Worm (Caenorhabditis elegans): Measurements from ENCODE around the gene Y53F4B.24.
"Not testable (repeated sequence)": the region's sequence is repeated elsewhere in the genome, so short reads cannot be mapped to it uniquely, and the experiment has no call there.

Gene Y53F4B.24

ce11 chrII:15174915-15175548 is 40.8 kb upstream of the Y53F4B.24 start, which contains the start of gene gst-31:
Gene gst-31 (minus strand): TSS chrII:15174965.
- TF ChIP-seq ceh-91 (GFP tag; IDR thresholded peaks at IDR 0.05) (no peak), ama-1 (optimal IDR thresholded peaks at IDR 0.05) (no peak), ama-1 (GFP tag; optimal IDR thresholded peaks at IDR 0.05) (no peak), attf-3 (GFP tag; conservative IDR thresholded peaks at IDR 0.05) (no peak), Y95B8A.8 (GFP tag; IDR thresholded peaks at IDR 0.05) (no peak), F39B2.1 (GFP tag; IDR thresholded peaks at IDR 0.05) (no peak), let-526 (GFP tag; IDR thresholded peaks at IDR 0.05) (no peak), F22D6.2 (tag; optimal IDR thresholded peaks at IDR 0.05) (no peak), lin-35 (GFP tag; optimal IDR thresholded peaks at IDR 0.05) (no peak), mel-28 (tag; optimal IDR thresholded peaks at IDR 0.05; ENCODE audit: borderline replicate concordance) (no peak), lin-26 (GFP tag; IDR thresholded peaks at IDR 0.05) (no peak)

- TF ChIP-seq Y79H2A.3 (GFP tag; conservative IDR thresholded peaks at IDR 0.05) (no peak), hlh-26 (GFP tag; conservative IDR thresholded peaks at IDR 0.05) (no peak), bed-2 (GFP tag; IDR thresholded peaks at IDR 0.05) (no peak), hmg-1.2 (GFP tag; IDR thresholded peaks at IDR 0.05) (peak; percentile 47; the same call in 1 of the 2 replicates), F49E8.2 (tag; optimal IDR thresholded peaks at IDR 0.05; ENCODE audit: insufficient read depth) (no peak), F57C9.4 (tag; optimal IDR thresholded peaks at IDR 0.05) (no peak), cebp-1 (GFP tag; IDR thresholded peaks at IDR 0.05) (peak; percentile 90), cebp-1 (tag; optimal IDR thresholded peaks at IDR 0.05) (peak; percentile 97), nfya-1 (tag; optimal IDR thresholded peaks at IDR 0.05; ENCODE audit: borderline replicate concordance, insufficient read depth) (no peak), K11D2.4 (GFP tag; IDR thresholded peaks at IDR 0.05) (no peak), tbp1 (GFP tag; optimal IDR thresholded peaks at IDR 0.05) (peak; percentile 2), dox-1 (GFP tag; IDR thresholded peaks at IDR 0.05) (no peak), ztf-28 (GFP tag; IDR thresholded peaks at IDR 0.05) (no peak)
Observed at ce11 chrII:15173174-15173573, 38.9 kb upstream of the Y53F4B.24 start.

ce11 chrII:15171816-15172215 is 37.6 kb upstream of the Y53F4B.24 start, which contains the start of gene gst-39:
Gene gst-39 (minus strand): TSS chrII:15171916.
- TF ChIP-seq mel-28 (tag; optimal IDR thresholded peaks at IDR 0.05; ENCODE audit: borderline replicate concordance); pbrm-1 (GFP tag; IDR thresholded peaks at IDR 0.05); fkh-3 (tag; optimal IDR thresholded peaks at IDR 0.05): not testable (repeated sequence)

ce11 chrII:15169811-15170282 is 35.6 kb upstream of the Y53F4B.24 start, which contains the start of gene gst-29:
Gene gst-29 (minus strand): TSS chrII:15169861.
- peak; percentile 25 for TF ChIP-seq nhr-80 (tag; optimal IDR thresholded peaks at IDR 0.05)
- no peak for TF ChIP-seq repo-1 (tag; optimal IDR thresholded peaks at IDR 0.05)

ce11 chrII:15167340-15167739 is 33.1 kb upstream of the Y53F4B.24 start, which contains the start of gene gst-28:
Gene gst-28 (minus strand): TSS chrII:15167577.
- no peak for TF ChIP-seq ceh-58 (GFP tag; IDR thresholded peaks at IDR 0.05)
- TF ChIP-seq nhr-80 (tag; optimal IDR thresholded peaks at IDR 0.05) = peak; percentile 17

ce11 chrII:15165681-15166235 is 31.5 kb upstream of the Y53F4B.24 start, which contains the start of gene gst-27:
Gene gst-27 (minus strand): TSS chrII:15165731.
- TF ChIP-seq lin-54 (GFP tag; optimal IDR thresholded peaks at IDR 0.05) (peak; percentile 82), nhr-179 (tag; optimal IDR thresholded peaks at IDR 0.05) (peak; percentile 72), aptf-2 (GFP tag; conservative IDR thresholded peaks at IDR 0.05) (no peak), lir-1 (GFP tag; conservative IDR thresholded peaks at IDR 0.05) (peak; percentile 52; the same call in 1 of the 2 replicates), ama-1 (optimal IDR thresholded peaks at IDR 0.05) (no peak), ama-1 (GFP tag; optimal IDR thresholded peaks at IDR 0.05) (peak; percentile 88 to 91), attf-5 (GFP tag; optimal IDR thresholded peaks at IDR 0.05) (peak; percentile 82), ztf-22 (GFP tag; optimal IDR thresholded peaks at IDR 0.05) (peak; percentile 85), sea-2 (GFP tag; IDR thresholded peaks at IDR 0.05) (no peak; the same call in 1 of the 2 replicates), gei-17 (GFP tag; optimal IDR thresholded peaks at IDR 0.05) (peak; percentile 59), F57A8.1 (GFP tag; optimal IDR thresholded peaks at IDR 0.05) (no peak), ceh-27 (GFP tag; optimal IDR thresholded peaks at IDR 0.05) (peak; percentile 94), D2030.7 (GFP tag; IDR thresholded peaks at IDR 0.05) (peak; percentile 98)

Data from whole organism, young adult.